Fruit fly (Drosophila melanogaster) whole organism, embryonic: ENCODE results near the gene CG9717.

Experiments used
- Abd-B ChIP-seq: fragments of 200-800 bp; sonication (Bioruptor generic); optimal IDR thresholded peaks from 2 replicates; lab custom pipeline; 2018; ENCODE audit warnings: missing biosample characterization, mild to moderate bottlenecking, missing genetic modification characterization, moderate library complexity
- Bdp1 ChIP-seq: fragments of 200-800 bp; sonication (Bioruptor generic); optimal IDR thresholded peaks from 3 replicates; lab custom pipeline; 2016; ENCODE audit warnings: missing biosample characterization, missing genetic modification characterization
- CG10431 ChIP-seq: fragments of 200-800 bp; sonication (Bioruptor generic); optimal IDR thresholded peaks from 3 replicates; lab custom pipeline; 2018; ENCODE audit warnings: missing biosample characterization, mild to moderate bottlenecking, missing genetic modification characterization
- CG12155 ChIP-seq: fragments of 200-800 bp; sonication (Bioruptor generic); optimal IDR thresholded peaks from 3 replicates; lab custom pipeline; 2016; ENCODE audit warnings: missing biosample characterization, missing genetic modification characterization
- CG12299 ChIP-seq: fragments of 200-800 bp; sonication (Bioruptor generic); optimal IDR thresholded peaks from 2 replicates; lab custom pipeline; 2018; ENCODE audit warnings: missing biosample characterization, mild to moderate bottlenecking, missing genetic modification characterization
- CG12659 ChIP-seq: fragments of 200-800 bp; sonication (Bioruptor generic); optimal IDR thresholded peaks from 3 replicates; lab custom pipeline; 2017; ENCODE audit warnings: mild to moderate bottlenecking, missing biosample characterization, missing genetic modification reagents, missing genetic modification characterization
- CG13123 ChIP-seq: fragments of 200-800 bp; sonication (Bioruptor generic); optimal IDR thresholded peaks from 2 replicates; lab custom pipeline; 2016; ENCODE audit warnings: missing biosample characterization, missing genetic modification characterization
- CG13894 ChIP-seq: fragments of 200-800 bp; sonication (Bioruptor generic); optimal IDR thresholded peaks from 3 replicates; lab custom pipeline; 2018; ENCODE audit warnings: missing biosample characterization, mild to moderate bottlenecking, missing genetic modification characterization, moderate library complexity
- CG14710 ChIP-seq: fragments of 200-800 bp; sonication (Bioruptor generic); optimal IDR thresholded peaks from 3 replicates; lab custom pipeline; 2019; ENCODE audit warnings: missing biosample characterization, mild to moderate bottlenecking, missing genetic modification characterization, moderate library complexity
- CG15269 ChIP-seq: fragments of 200-800 bp; sonication (Bioruptor generic); optimal IDR thresholded peaks from 2 replicates; lab custom pipeline; 2018; ENCODE audit warnings: missing biosample characterization, mild to moderate bottlenecking, missing genetic modification characterization, moderate library complexity
- CG15696 ChIP-seq: fragments of 200-800 bp; sonication (Bioruptor generic); optimal IDR thresholded peaks from 2 replicates; lab custom pipeline; 2019; ENCODE audit warnings: missing biosample characterization, mild to moderate bottlenecking, missing genetic modification characterization, moderate library complexity
- CG1603 ChIP-seq: fragments of 200-800 bp; sonication (Bioruptor generic); optimal IDR thresholded peaks from 2 replicates; lab custom pipeline; 2019; ENCODE audit warnings: missing biosample characterization, mild to moderate bottlenecking, missing genetic modification characterization, moderate library complexity
- CG16815 ChIP-seq: fragments of 200-800 bp; sonication (Bioruptor generic); optimal IDR thresholded peaks from 3 replicates; lab custom pipeline; 2017; ENCODE audit warnings: missing biosample characterization, mild to moderate bottlenecking, missing genetic modification characterization
- CG1792 ChIP-seq: fragments of 200-800 bp; sonication (Bioruptor generic); optimal IDR thresholded peaks from 2 replicates; lab custom pipeline; 2016; ENCODE audit warnings: missing biosample characterization, missing genetic modification characterization
- CG2120 ChIP-seq: fragments of 200-800 bp; sonication (Bioruptor generic); optimal IDR thresholded peaks from 3 replicates; lab custom pipeline; 2016; ENCODE audit warnings: missing biosample characterization, missing genetic modification characterization
- CG30020 ChIP-seq: fragments of 200-800 bp; optimal IDR thresholded peaks from 2 replicates; lab custom pipeline; 2019; ENCODE audit warnings: missing biosample characterization, mild to moderate bottlenecking, missing genetic modification characterization, moderate library complexity
- CG6854 ChIP-seq: fragments of 200-800 bp; sonication (Bioruptor generic); optimal IDR thresholded peaks from 3 replicates; lab custom pipeline; 2017; ENCODE audit warnings: missing biosample characterization, mild to moderate bottlenecking, missing genetic modification characterization
- CG7928 ChIP-seq: fragments of 200-800 bp; sonication (Bioruptor generic); optimal IDR thresholded peaks from 2 replicates; lab custom pipeline; 2017; ENCODE audit warnings: missing biosample characterization, mild to moderate bottlenecking, missing genetic modification characterization
- CG8281 ChIP-seq: fragments of 200-800 bp; sonication (Bioruptor generic); optimal IDR thresholded peaks from 2 replicates; lab custom pipeline; 2018; ENCODE audit warnings: missing biosample characterization, mild to moderate bottlenecking, missing genetic modification characterization, moderate library complexity
- CHES-1-like ChIP-seq: fragments of 200-800 bp; sonication (Bioruptor generic); optimal IDR thresholded peaks from 2 replicates; lab custom pipeline; 2016; ENCODE audit warnings: missing biosample characterization, missing genetic modification characterization
- CrebB ChIP-seq: fragments of 200-800 bp; sonication (Bioruptor generic); optimal IDR thresholded peaks from 3 replicates; lab custom pipeline; 2018; ENCODE audit warnings: missing biosample characterization, mild to moderate bottlenecking, missing genetic modification characterization
- HHEX ChIP-seq: fragments of 200-800 bp; sonication (Bioruptor generic); optimal IDR thresholded peaks from 3 replicates; lab custom pipeline; 2017; ENCODE audit warnings: missing biosample characterization, mild to moderate bottlenecking, missing genetic modification characterization, missing genetic modification reagents
- Hand ChIP-seq: fragments of 200-800 bp; sonication (Bioruptor generic); optimal IDR thresholded peaks from 2 replicates; lab custom pipeline; 2017; ENCODE audit warnings: mild to moderate bottlenecking, missing biosample characterization, missing genetic modification reagents, missing genetic modification characterization
- HmgD ChIP-seq: fragments of 200-800 bp; sonication (Bioruptor generic); optimal IDR thresholded peaks from 3 replicates; lab custom pipeline; 2016; ENCODE audit warnings: missing biosample characterization, missing genetic modification characterization
- Meics ChIP-seq: fragments of 200-800 bp; sonication (Bioruptor generic); optimal IDR thresholded peaks from 2 replicates; lab custom pipeline; 2017; ENCODE audit warnings: missing biosample characterization, mild to moderate bottlenecking, missing genetic modification characterization
- Mrtf ChIP-seq: fragments of 200-800 bp; sonication (Bioruptor generic); IDR thresholded peaks from 3 replicates; pipeline ENCODE4 v1.3.6; 2022; ENCODE audit warnings: missing biosample characterization, missing genetic modification characterization
- NK7.1 ChIP-seq: fragments of 200-800 bp; sonication (Bioruptor generic); optimal IDR thresholded peaks from 3 replicates; lab custom pipeline; 2016; ENCODE audit warnings: missing biosample characterization, missing genetic modification characterization
- Scr ChIP-seq: fragments of 200-800 bp; sonication (Bioruptor generic); IDR thresholded peaks from 2 replicates; pipeline ENCODE4 v1.3.6; 2022; ENCODE audit warnings: missing biosample characterization, missing genetic modification characterization; ENCODE audit not compliant: partially characterized antibody
- Six4 ChIP-seq: fragments of 200-800 bp; sonication (Bioruptor generic); optimal IDR thresholded peaks from 2 replicates; lab custom pipeline; 2016; ENCODE audit warnings: missing biosample characterization, missing genetic modification characterization
- TFAM ChIP-seq: fragments of 200-800 bp; sonication (Bioruptor generic); optimal IDR thresholded peaks from 2 replicates; lab custom pipeline; 2017; ENCODE audit warnings: missing biosample characterization, missing genetic modification characterization, inconsistent platforms
- aop ChIP-seq: fragments of 200-800 bp; sonication (Bioruptor generic); IDR thresholded peaks from 2 replicates; pipeline ENCODE4 v1.3.6; 2022; ENCODE audit warnings: missing biosample characterization, missing genetic modification characterization
- ap ChIP-seq: fragments of 200-800 bp; sonication (Bioruptor generic); IDR thresholded peaks from 2 replicates; pipeline ENCODE4 v1.3.6; 2022; ENCODE audit warnings: missing biosample characterization, missing genetic modification characterization
- cad ChIP-seq: fragments of >200 bp; optimal IDR thresholded peaks from 2 replicates; lab custom pipeline; 2017; ENCODE audit warnings: missing biosample characterization, missing genetic modification characterization
- cas ChIP-seq: fragments of 200-800 bp; sonication (Bioruptor generic); IDR thresholded peaks from 2 replicates; pipeline ENCODE4 v1.3.6; 2022; ENCODE audit warnings: missing biosample characterization, missing genetic modification characterization
- corto ChIP-seq: fragments of 200-800 bp; sonication (Bioruptor generic); optimal IDR thresholded peaks from 2 replicates; lab custom pipeline; 2016; ENCODE audit warnings: missing biosample characterization, mild to moderate bottlenecking, missing genetic modification characterization, moderate library complexity
- dan ChIP-seq: fragments of 200-800 bp; sonication (Bioruptor generic); IDR thresholded peaks from 2 replicates; pipeline ENCODE4 v1.3.6; 2022; ENCODE audit warnings: missing biosample characterization, missing genetic modification characterization
- dati ChIP-seq: fragments of 200-800 bp; sonication (Bioruptor generic); IDR thresholded peaks from 2 replicates; pipeline ENCODE4 v1.3.6; 2022; ENCODE audit warnings: missing biosample characterization, missing genetic modification characterization
- ems ChIP-seq: fragments of 200-800 bp; sonication (Bioruptor generic); optimal IDR thresholded peaks from 3 replicates; lab custom pipeline; 2016; ENCODE audit warnings: missing biosample characterization, missing genetic modification characterization
- grau ChIP-seq: fragments of 200-800 bp; optimal IDR thresholded peaks from 3 replicates; lab custom pipeline; 2019; ENCODE audit warnings: missing biosample characterization, mild to moderate bottlenecking, missing genetic modification characterization, moderate library complexity
- ind ChIP-seq: fragments of 200-800 bp; sonication (Bioruptor generic); optimal IDR thresholded peaks from 3 replicates; lab custom pipeline; 2016; ENCODE audit warnings: missing biosample characterization, missing genetic modification characterization
- knrl ChIP-seq: fragments of 200-800 bp; sonication (Bioruptor generic); IDR thresholded peaks from 3 replicates; pipeline ENCODE4 v1.3.6; 2022; ENCODE audit warnings: missing biosample characterization, missing genetic modification characterization; ENCODE audit not compliant: partially characterized antibody
- pum ChIP-seq: fragments of 200-800 bp; sonication (Bioruptor generic); optimal IDR thresholded peaks from 2 replicates; lab custom pipeline; 2016; ENCODE audit warnings: missing biosample characterization, missing genetic modification characterization
- seq ChIP-seq: fragments of 200-800 bp; sonication (Bioruptor generic); IDR thresholded peaks from 2 replicates; pipeline ENCODE4 v1.3.6; 2022; ENCODE audit warnings: missing biosample characterization, missing genetic modification characterization
- tin ChIP-seq: fragments of 200-800 bp; sonication (Bioruptor generic); optimal IDR thresholded peaks from 3 replicates; lab custom pipeline; 2016; ENCODE audit warnings: missing biosample characterization, missing genetic modification characterization
- trh ChIP-seq: fragments of 200-800 bp; sonication (Bioruptor generic); optimal IDR thresholded peaks from 2 replicates; lab custom pipeline; 2016; ENCODE audit warnings: missing biosample characterization, missing genetic modification characterization
- wek ChIP-seq: fragments of 200-800 bp; sonication (Bioruptor generic); optimal IDR thresholded peaks from 3 replicates; lab custom pipeline; 2018; ENCODE audit warnings: missing biosample characterization, mild to moderate bottlenecking, missing genetic modification characterization, moderate library complexity
- zen2 ChIP-seq: fragments of 200-800 bp; sonication (Bioruptor generic); IDR thresholded peaks from 3 replicates; pipeline ENCODE4 v1.3.6; 2022; ENCODE audit warnings: missing biosample characterization, missing genetic modification characterization; ENCODE audit not compliant: partially characterized antibody
- zf30C ChIP-seq: fragments of 200-800 bp; sonication (Bioruptor generic); optimal IDR thresholded peaks from 3 replicates; lab custom pipeline; 2018; ENCODE audit warnings: missing biosample characterization, mild to moderate bottlenecking, missing genetic modification characterization

CG9717 gene

DNA sequence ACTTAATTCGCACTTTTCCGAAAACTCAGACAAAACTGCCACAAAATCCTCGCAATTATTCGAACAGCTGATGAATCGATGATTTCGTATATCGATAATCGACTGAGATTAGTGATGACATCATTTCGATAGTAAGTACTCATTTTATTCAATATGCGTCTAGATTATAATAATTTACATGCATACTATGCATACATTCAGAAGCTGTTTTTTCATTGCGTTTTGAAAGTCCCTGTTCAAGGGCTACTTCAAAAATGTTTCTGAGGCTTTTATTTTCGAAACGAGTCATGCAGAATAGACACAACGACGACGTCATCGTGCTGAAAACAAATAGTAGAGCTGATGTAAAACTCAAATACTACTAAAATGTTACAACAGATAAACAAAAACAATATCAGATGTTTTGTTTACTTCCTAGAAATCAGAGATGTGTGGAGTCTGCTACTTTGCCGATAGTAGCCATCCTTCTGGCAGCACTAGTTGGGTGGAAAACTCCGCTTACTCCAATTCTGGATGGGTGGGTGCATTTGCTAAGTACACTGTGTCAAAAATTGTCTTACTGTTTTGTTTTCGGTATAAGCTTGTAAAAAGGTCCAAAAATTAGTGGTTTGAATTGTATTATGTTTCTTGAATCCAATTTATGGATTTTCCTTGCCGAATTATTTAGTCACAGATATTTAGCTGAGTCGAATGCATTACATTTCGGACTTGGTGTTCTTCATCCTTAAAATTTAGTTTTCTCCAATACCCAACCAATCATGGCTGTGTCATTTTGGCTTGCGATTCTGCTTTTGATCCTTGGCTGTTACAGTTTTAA is 14.5 kb upstream of the CG9717 start, which contains the start of the genes CG2246 and CG31021 (continued):
- peak; percentile 4 for TF ChIP-seq corto
- TF ChIP-seq dan (GFP tag; lab: Robert Waterston, UW), result no peak
- TF ChIP-seq knrl (GFP tag; lab: Robert Waterston, UW), result peak; percentile 85
- peak; percentile 95 for TF ChIP-seq zf30C (GFP tag; lab: Kevin White, UChicago)
- no peak for TF ChIP-seq NK7.1 (GFP tag; lab: Kevin White, UChicago)
- peak; percentile 28 for TF ChIP-seq CG15269 (tag; lab: Kevin White, UChicago)
- TF ChIP-seq ind (GFP tag; lab: Kevin White, UChicago), result peak; percentile 57
- peak; percentile 43 for TF ChIP-seq CG13123 (GFP tag; lab: Kevin White, UChicago)
- TF ChIP-seq CG12659 (GFP tag; lab: Kevin White, UChicago), result peak; percentile 50
- peak; percentile 15 for TF ChIP-seq CG12299 (tag; lab: Kevin White, UChicago)
- TF ChIP-seq CG30020, result peak; percentile 27
- TF ChIP-seq ap (GFP tag; lab: Robert Waterston, UW), result no peak
- TF ChIP-seq CrebB (tag; lab: Kevin White, UChicago), result no peak
- no peak for TF ChIP-seq CG7928 (GFP tag; lab: Kevin White, UChicago)
- no peak for TF ChIP-seq dati
- TF ChIP-seq grau (tag; lab: Kevin White, UChicago), result peak; percentile 45
- 0 out of 3 replicates have a peak, but pooled peaks have one; percentile 46 for TF ChIP-seq zen2
- no peak for TF ChIP-seq HHEX (GFP tag; lab: Kevin White, UChicago)
- peak; percentile 81 for TF ChIP-seq Scr (GFP tag; lab: Robert Waterston, UW)
- no peak for TF ChIP-seq seq (GFP tag; lab: Robert Waterston, UW)
- TF ChIP-seq cad (GFP tag; lab: Kevin White, UChicago), result no peak
- TF ChIP-seq HmgD, result peak; percentile 88
- TF ChIP-seq CG2120 (GFP tag; lab: Kevin White, UChicago), result peak; percentile 82
- TF ChIP-seq CG8281 (tag; lab: Kevin White, UChicago), result no peak
- TF ChIP-seq CHES-1-like, result peak; percentile 64
- peak; percentile 11 for TF ChIP-seq CG13894 (tag; lab: Kevin White, UChicago)
- peak; percentile 47 for TF ChIP-seq CG15696 (tag; lab: Kevin White, UChicago)
- peak; percentile 79 for TF ChIP-seq CG1603 (tag; lab: Kevin White, UChicago)
- no peak for TF ChIP-seq cas (GFP tag; lab: Robert Waterston, UW)
- no peak for TF ChIP-seq CG10431
- peak; percentile 58 for TF ChIP-seq tin (GFP tag; lab: Kevin White, UChicago)
- no peak for TF ChIP-seq CG6854 (GFP tag; lab: Kevin White, UChicago)
- peak; percentile 48 for TF ChIP-seq Abd-B (GFP tag; lab: Kevin White, UChicago)
- peak; percentile 25 for TF ChIP-seq CG1792
- TF ChIP-seq TFAM (GFP tag; lab: Kevin White, UChicago), result no peak
- peak; percentile 72 for TF ChIP-seq pum (GFP tag; lab: Kevin White, UChicago)
- TF ChIP-seq Hand, result no peak
- peak; percentile 55; the same call in 2 of the 3 replicates for TF ChIP-seq Mrtf (GFP tag; lab: Robert Waterston, UW)
- no peak for TF ChIP-seq aop (GFP tag; lab: Robert Waterston, UW)
- peak; percentile 45 for TF ChIP-seq trh
- TF ChIP-seq CG12155 (GFP tag; lab: Kevin White, UChicago), result peak; percentile 22
- TF ChIP-seq wek (GFP tag; lab: Kevin White, UChicago), result no peak
- peak; percentile 51 for TF ChIP-seq Bdp1
- peak; percentile 21 for TF ChIP-seq Six4
- TF ChIP-seq CG16815 (GFP tag; lab: Kevin White, UChicago), result peak; percentile 43
- peak; percentile 29 for TF ChIP-seq ems
- TF ChIP-seq CG14710, result peak; percentile 73
- peak; percentile 6 for TF ChIP-seq Meics (GFP tag; lab: Kevin White, UChicago)
